Worm (Caenorhabditis elegans) whole organism, midembryonic: ENCODE measurements around the gene dnj-24.

Experiments
- flt-1 ChIP-seq: fragments of 200-800 bp; sonication (Bioruptor generic); IDR thresholded peaks from 2 replicates; pipeline ENCODE4 v1.3.6; 2022; ENCODE audit warnings: missing genetic modification characterization, missing compliant biosample characterization
- ref-1 ChIP-seq: fragments of 200-800 bp; sonication (Bioruptor generic); conservative IDR thresholded peaks from 2 replicates; pipeline ENCODE4 v1.3.6; 2022; ENCODE audit warnings: missing genetic modification reagents, missing genetic modification characterization, missing compliant biosample characterization

- TF ChIP-seq flt-1 (GFP tag; lab: Robert Waterston, UW) (no peak), ref-1 (GFP tag; lab: Robert Waterston, UW) (no peak)
Measured at ce11 chrIII:5367995-5368899, 55.6 kb downstream of the dnj-24 start, which contains the start of gene dhs-9.
